Fruit fly (Drosophila melanogaster) whole organism, embryonic: ENCODE results near the gene CG31230.
A peak's percentile ranks its signal among the peaks of the same experiment; 100 is the strongest.

Experiments
- Ada2b ChIP-seq: fragments of 200-800 bp; sonication (Bioruptor generic); IDR thresholded peaks from 2 replicates; pipeline ENCODE4 v1.3.6; 2022; ENCODE audit warnings: missing biosample characterization, missing genetic modification characterization
- Antp ChIP-seq: fragments of 200-800 bp; sonication (Bioruptor generic); optimal IDR thresholded peaks from 3 replicates; lab custom pipeline; 2016; ENCODE audit warnings: missing biosample characterization, missing genetic modification characterization
- CG11456 ChIP-seq: fragments of 200-800 bp; sonication (Bioruptor generic); IDR thresholded peaks from 3 replicates; pipeline ENCODE4 v1.3.6; 2022; ENCODE audit warnings: missing biosample characterization, missing genetic modification characterization
- CG11696 ChIP-seq: fragments of 200-800 bp; sonication (Bioruptor generic); IDR thresholded peaks from 2 replicates; pipeline ENCODE4 v1.3.6; 2022; ENCODE audit warnings: missing biosample characterization, missing genetic modification characterization
- CG12744 ChIP-seq: fragments of 200-800 bp; sonication (Bioruptor generic); optimal IDR thresholded peaks from 2 replicates; lab custom pipeline; 2016; ENCODE audit warnings: missing biosample characterization, missing genetic modification characterization
- CG12769 ChIP-seq: fragments of 200-800 bp; sonication (Bioruptor generic); optimal IDR thresholded peaks from 2 replicates; lab custom pipeline; 2019; ENCODE audit warnings: missing biosample characterization, mild to moderate bottlenecking, missing genetic modification characterization, moderate library complexity
- CG13894 ChIP-seq: fragments of 200-800 bp; sonication (Bioruptor generic); optimal IDR thresholded peaks from 3 replicates; lab custom pipeline; 2018; ENCODE audit warnings: missing biosample characterization, mild to moderate bottlenecking, missing genetic modification characterization, moderate library complexity
- CG14710 ChIP-seq: fragments of 200-800 bp; sonication (Bioruptor generic); optimal IDR thresholded peaks from 3 replicates; lab custom pipeline; 2019; ENCODE audit warnings: missing biosample characterization, mild to moderate bottlenecking, missing genetic modification characterization, moderate library complexity
- CG17385 ChIP-seq: fragments of 200-800 bp; sonication (Bioruptor generic); optimal IDR thresholded peaks from 3 replicates; lab custom pipeline; 2018; ENCODE audit warnings: missing biosample characterization, mild to moderate bottlenecking, missing genetic modification characterization
- CG1832 ChIP-seq: fragments of 200-800 bp; sonication (Bioruptor generic); optimal IDR thresholded peaks from 2 replicates; lab custom pipeline; 2017; ENCODE audit warnings: missing biosample characterization, mild to moderate bottlenecking, missing genetic modification characterization, inconsistent platforms
- CG30431 ChIP-seq: fragments of 200-800 bp; sonication (Bioruptor generic); optimal IDR thresholded peaks from 2 replicates; lab custom pipeline; 2017; ENCODE audit warnings: missing biosample characterization, missing genetic modification characterization
- CG32532 ChIP-seq: fragments of 200-800 bp; sonication (Bioruptor generic); IDR thresholded peaks from 2 replicates; pipeline ENCODE4 v1.3.6; 2022; ENCODE audit warnings: missing biosample characterization, missing genetic modification characterization
- CG33213 ChIP-seq: fragments of 200-800 bp; sonication (Bioruptor generic); optimal IDR thresholded peaks from 3 replicates; lab custom pipeline; 2016; ENCODE audit warnings: missing biosample characterization, missing genetic modification characterization
- CG34376 ChIP-seq: fragments of 200-800 bp; sonication (Bioruptor generic); optimal IDR thresholded peaks from 2 replicates; lab custom pipeline; 2018; ENCODE audit warnings: missing biosample characterization, mild to moderate bottlenecking, missing genetic modification characterization
- CG42726 ChIP-seq: fragments of 200-800 bp; sonication (Bioruptor generic); IDR thresholded peaks from 2 replicates; pipeline ENCODE4 v1.3.6; 2022; ENCODE audit warnings: missing biosample characterization, missing genetic modification characterization; ENCODE audit not compliant: partially characterized antibody
- CG6683 ChIP-seq: fragments of 200-800 bp; sonication (Bioruptor generic); optimal IDR thresholded peaks from 2 replicates; lab custom pipeline; 2017; ENCODE audit warnings: missing biosample characterization, mild to moderate bottlenecking, missing genetic modification characterization, missing genetic modification reagents
- CG8089 ChIP-seq: fragments of 200-800 bp; sonication (Bioruptor generic); optimal IDR thresholded peaks from 3 replicates; lab custom pipeline; 2016; ENCODE audit warnings: missing biosample characterization, missing genetic modification characterization
- D ChIP-seq, 2 experiments: fragments of 200-800 bp in 1 of 2; fragments of >200 bp in 1 of 2; sonication (Bioruptor generic) in 1 of 2; optimal IDR thresholded peaks; 2 replicates in 1 of 2; 3 replicates in 1 of 2; lab custom pipeline; 2017; ENCODE audit warnings: mild to moderate bottlenecking in 1 of 2, missing biosample characterization in 1 of 2, missing genetic modification characterization in 1 of 2, missing genetic modification reagents in 1 of 2
- Elba2 ChIP-seq: fragments of 200-800 bp; sonication (Bioruptor generic); optimal IDR thresholded peaks from 3 replicates; lab custom pipeline; 2016; ENCODE audit warnings: missing biosample characterization, missing genetic modification characterization
- Ets65A ChIP-seq: fragments of 200-800 bp; sonication (Bioruptor generic); peaks from one replicate; lab custom pipeline; 2016; ENCODE audit warnings: missing biosample characterization, missing genetic modification characterization
- Gsc ChIP-seq: fragments of 200-800 bp; sonication (Bioruptor generic); IDR thresholded peaks from 2 replicates; pipeline ENCODE4 v1.3.6; 2022; ENCODE audit warnings: missing biosample characterization, missing genetic modification characterization
- Hey ChIP-seq: fragments of 200-800 bp; sonication (Bioruptor generic); optimal IDR thresholded peaks from 3 replicates; lab custom pipeline; 2018; ENCODE audit warnings: missing biosample characterization, mild to moderate bottlenecking, missing genetic modification characterization
- NK7.1 ChIP-seq: fragments of 200-800 bp; sonication (Bioruptor generic); optimal IDR thresholded peaks from 3 replicates; lab custom pipeline; 2016; ENCODE audit warnings: missing biosample characterization, missing genetic modification characterization
- Nf-YC ChIP-seq: fragments of 200-800 bp; optimal IDR thresholded peaks from 3 replicates; lab custom pipeline; 2019; ENCODE audit warnings: missing biosample characterization, mild to moderate bottlenecking, missing genetic modification characterization, moderate library complexity
- Sry-β ChIP-seq: fragments of 200-800 bp; sonication (Bioruptor generic); optimal IDR thresholded peaks from 2 replicates; lab custom pipeline; 2018; ENCODE audit warnings: missing biosample characterization, mild to moderate bottlenecking, missing genetic modification characterization, moderate library complexity
- Trl ChIP-seq, 3 experiments: fragments of >200 bp in 2 of 3; fragments of 200-800 bp in 1 of 3; sonication (Bioruptor generic) in 1 of 3; optimal IDR thresholded peaks; 2 replicates in 1 of 3; 3 replicates in 2 of 3; lab custom pipeline; 2016 to 2017; ENCODE audit warnings: missing biosample characterization in 1 of 3, missing genetic modification characterization in 1 of 3
- Xbp1 ChIP-seq: fragments of 200-800 bp; sonication (Bioruptor generic); optimal IDR thresholded peaks from 3 replicates; lab custom pipeline; 2016; ENCODE audit warnings: missing biosample characterization, mild to moderate bottlenecking, missing genetic modification characterization
- ash1 ChIP-seq: fragments of 200-800 bp; sonication (Bioruptor generic); optimal IDR thresholded peaks from 2 replicates; lab custom pipeline; 2018; ENCODE audit warnings: missing biosample characterization, mild to moderate bottlenecking, missing genetic modification characterization
- bcd ChIP-seq: fragments of 200-800 bp; sonication (Bioruptor generic); optimal IDR thresholded peaks from 2 replicates; lab custom pipeline; 2017; ENCODE audit warnings: missing biosample characterization, mild to moderate bottlenecking, missing genetic modification characterization
- chinmo ChIP-seq: fragments of 200-800 bp; sonication (Bioruptor generic); IDR thresholded peaks from 4 replicates; pipeline ENCODE4 v1.3.6; 2022; ENCODE audit warnings: missing biosample characterization, missing genetic modification characterization; ENCODE audit not compliant: partially characterized antibody
- chm ChIP-seq: fragments of 200-800 bp; sonication (Bioruptor generic); IDR thresholded peaks from 2 replicates; pipeline ENCODE4 v1.3.6; 2022; ENCODE audit warnings: missing biosample characterization, missing genetic modification characterization
- ci ChIP-seq: fragments of 200-800 bp; sonication (Bioruptor generic); IDR thresholded peaks from 3 replicates; pipeline ENCODE4 v1.3.6; 2022; ENCODE audit warnings: missing biosample characterization, missing genetic modification characterization
- corto ChIP-seq: fragments of 200-800 bp; sonication (Bioruptor generic); optimal IDR thresholded peaks from 2 replicates; lab custom pipeline; 2016; ENCODE audit warnings: missing biosample characterization, mild to moderate bottlenecking, missing genetic modification characterization, moderate library complexity
- disco-r ChIP-seq: fragments of 200-800 bp; sonication (Bioruptor generic); optimal IDR thresholded peaks from 2 replicates; lab custom pipeline; 2016; ENCODE audit warnings: missing biosample characterization, missing genetic modification characterization
- grn ChIP-seq: fragments of 200-800 bp; sonication (Bioruptor generic); optimal IDR thresholded peaks from 3 replicates; lab custom pipeline; 2017; ENCODE audit warnings: missing biosample characterization, missing genetic modification characterization
- h ChIP-seq: fragments of >200 bp; optimal IDR thresholded peaks from 2 replicates; lab custom pipeline; 2017
- lab ChIP-seq: fragments of 200-800 bp; sonication (Bioruptor generic); optimal IDR thresholded peaks from 3 replicates; lab custom pipeline; 2017; ENCODE audit warnings: missing biosample characterization, missing genetic modification characterization, mild to moderate bottlenecking, moderate library complexity, missing genetic modification reagents
- lilli ChIP-seq: fragments of 200-800 bp; sonication (Bioruptor generic); optimal IDR thresholded peaks from 3 replicates; lab custom pipeline; 2016; ENCODE audit warnings: missing biosample characterization, missing genetic modification characterization
- onecut ChIP-seq: fragments of 200-800 bp; sonication (Bioruptor generic); IDR thresholded peaks from 2 replicates; pipeline ENCODE4 v1.3.6; 2022; ENCODE audit warnings: missing biosample characterization, missing genetic modification characterization
- sc ChIP-seq, 3 experiments: fragments of >200 bp in 2 of 3; fragments of 200-800 bp in 1 of 3; sonication (Bioruptor generic) in 1 of 3; optimal IDR thresholded peaks; 2 replicates in 2 of 3; 3 replicates in 1 of 3; lab custom pipeline; 2017; ENCODE audit warnings: mild to moderate bottlenecking in 1 of 3, missing biosample characterization in 1 of 3, missing genetic modification characterization in 1 of 3, missing genetic modification reagents in 1 of 3
- sens-2 ChIP-seq: fragments of 200-800 bp; sonication (Bioruptor generic); IDR thresholded peaks from 2 replicates; pipeline ENCODE4 v1.3.6; 2022; ENCODE audit warnings: missing biosample characterization, missing genetic modification characterization
- stc ChIP-seq: fragments of 200-800 bp; sonication (Bioruptor generic); IDR thresholded peaks from 2 replicates; pipeline ENCODE4 v1.3.6; 2022; ENCODE audit warnings: missing biosample characterization, missing genetic modification characterization
- sug ChIP-seq: fragments of 200-800 bp; optimal IDR thresholded peaks from 2 replicates; lab custom pipeline; 2019; ENCODE audit warnings: missing biosample characterization, mild to moderate bottlenecking, missing genetic modification characterization, moderate library complexity
- vvl ChIP-seq: fragments of 200-800 bp; sonication (Bioruptor generic); IDR thresholded peaks from 2 replicates; pipeline ENCODE4 v1.3.6; 2022; ENCODE audit warnings: missing biosample characterization, missing genetic modification characterization
- zf30C ChIP-seq: fragments of 200-800 bp; sonication (Bioruptor generic); optimal IDR thresholded peaks from 3 replicates; lab custom pipeline; 2018; ENCODE audit warnings: missing biosample characterization, mild to moderate bottlenecking, missing genetic modification characterization
- zfh1 ChIP-seq: fragments of 200-800 bp; sonication (Bioruptor generic); IDR thresholded peaks from 3 replicates; pipeline ENCODE4 v1.3.6; 2022; ENCODE audit warnings: missing biosample characterization, missing genetic modification characterization

The CG31230 gene

DNA sequence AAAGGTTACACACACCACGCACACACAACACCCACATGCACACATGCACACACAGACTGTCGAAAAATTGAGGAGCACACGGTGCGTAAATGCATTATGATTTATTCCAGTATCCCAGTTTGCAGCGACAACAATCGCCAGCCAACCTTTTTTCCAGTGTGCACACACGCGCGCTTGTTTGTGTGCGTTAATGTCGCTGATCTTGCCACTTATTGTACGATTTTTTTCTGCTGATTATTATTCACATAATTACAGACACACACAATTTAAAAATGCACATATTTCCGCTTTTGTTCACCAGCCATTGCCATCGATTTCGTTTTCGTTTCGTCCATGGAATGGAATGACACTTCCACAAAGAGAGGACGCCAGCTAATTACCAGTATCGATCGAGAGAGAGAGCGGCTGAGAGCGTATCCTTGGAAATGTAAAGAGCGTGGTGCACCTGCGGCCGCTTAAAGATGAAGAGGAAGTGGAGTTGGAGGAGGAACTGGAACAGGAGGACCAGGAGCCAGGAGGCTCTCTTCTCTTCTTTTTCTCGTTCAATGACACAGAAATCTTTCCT is 13.0 kb upstream of the CG31230 start:
- peak; percentile 92 for TF ChIP-seq CG14710
- no peak for TF ChIP-seq NK7.1 (GFP tag; lab: Kevin White, UChicago)
- peak; percentile 40; the same call in 1 of the 2 replicates for TF ChIP-seq vvl (GFP tag; lab: Robert Waterston, UW)
- TF ChIP-seq zf30C (GFP tag; lab: Kevin White, UChicago): peak; percentile 48
- no peak for TF ChIP-seq CG12769 (tag; lab: Kevin White, UChicago)
- no peak for TF ChIP-seq disco-r (GFP tag; lab: Kevin White, UChicago)
- peak; percentile 4 for TF ChIP-seq D (optimal IDR thresholded peaks at IDR 0.05; lab: Kevin White, UChicago)
- no peak for TF ChIP-seq D (GFP tag; optimal IDR thresholded peaks at IDR 0.05; lab: Kevin White, UChicago)
- TF ChIP-seq corto: no peak
- TF ChIP-seq onecut: peak; percentile 78
- TF ChIP-seq ci (GFP tag; lab: Robert Waterston, UW): 0 out of 3 replicates have a peak, but pooled peaks have one; percentile 34
- TF ChIP-seq Nf-YC (tag; lab: Kevin White, UChicago): no peak
- no peak for TF ChIP-seq Gsc (GFP tag; lab: Robert Waterston, UW)
- peak; percentile 73 to 78 for TF ChIP-seq Trl (optimal IDR thresholded peaks at IDR 0.05; lab: Kevin White, UChicago)
- TF ChIP-seq Trl (GFP tag; optimal IDR thresholded peaks at IDR 0.05; lab: Kevin White, UChicago): no peak
- 0 out of 2 replicates have a peak, but pooled peaks have one; percentile 7 for TF ChIP-seq CG11696 (GFP tag; lab: Robert Waterston, UW)
- peak; percentile 72 for TF ChIP-seq Ets65A (GFP tag; lab: Kevin White, UChicago)

DNA sequence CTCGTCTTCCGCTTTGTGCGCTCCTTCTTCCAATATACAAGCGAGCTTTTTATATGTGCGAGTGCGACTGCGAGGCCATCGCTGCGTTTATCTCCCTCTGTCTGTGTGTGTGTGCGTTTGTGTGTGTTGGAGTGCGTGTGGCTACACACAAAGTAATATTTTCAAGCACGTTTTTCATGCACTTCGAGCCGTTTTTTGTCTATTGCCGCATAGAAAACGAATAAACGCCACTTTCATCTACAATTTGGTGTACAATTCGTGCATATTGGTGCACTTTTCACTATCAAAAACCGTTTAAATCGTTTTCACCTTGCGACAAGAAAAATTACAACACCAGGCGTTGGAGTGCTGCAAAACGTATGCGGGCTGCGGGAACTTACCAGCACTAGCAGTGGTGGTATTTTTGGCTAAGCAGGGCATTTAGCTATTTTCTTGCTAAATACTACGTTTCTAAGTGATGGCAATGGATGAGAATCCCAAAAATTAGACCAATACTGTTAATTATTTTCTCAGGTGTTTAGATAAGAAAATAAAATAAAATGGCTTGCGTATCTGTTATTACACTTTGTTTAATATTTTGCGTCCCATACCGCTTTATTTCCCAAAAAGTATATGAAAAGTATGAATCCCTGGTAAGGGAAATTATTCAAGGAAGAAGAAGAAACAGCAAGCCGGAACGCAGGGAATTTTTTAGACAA is 12.4 kb upstream of the CG31230 start, which contains the start of the genes CG31224 and CstF64:
TSS of gene CG31224 (minus strand) at position 365 of the 698 bp plus-strand sequence.
TSS of gene CstF64 (plus strand) at position 674 of the 698 bp plus-strand sequence.
- TF ChIP-seq zfh1 (GFP tag; lab: Robert Waterston, UW) (peak; percentile 86; the same call in 2 of the 3 replicates), Antp (peak; percentile 88), lab (GFP tag; lab: Kevin White, UChicago) (peak; percentile 90), sug (tag; lab: Kevin White, UChicago) (peak; percentile 83), chinmo (peak; percentile 59; the same call in 2 of the 4 replicates), grn (GFP tag; lab: Kevin White, UChicago) (no peak), h (no peak), CG13894 (tag; lab: Kevin White, UChicago) (no peak), Elba2 (peak; percentile 67), corto (no peak), sens-2 (GFP tag; lab: Robert Waterston, UW) (peak; percentile 64; the same call in 1 of the 2 replicates), CG32532 (GFP tag; lab: Robert Waterston, UW) (peak; percentile 86), Sry-β (GFP tag; lab: Kevin White, UChicago) (peak; percentile 95), CG34376 (peak; percentile 76), stc (GFP tag; lab: Robert Waterston, UW) (peak; percentile 80), lilli (GFP tag; lab: Kevin White, UChicago) (peak; percentile 92), CG42726 (no peak), CG11696 (GFP tag; lab: Robert Waterston, UW) (no peak; the same call in 1 of the 2 replicates), chm (GFP tag; lab: Robert Waterston, UW) (peak; percentile 80), CG11456 (GFP tag; lab: Robert Waterston, UW) (peak; percentile 85), CG17385 (GFP tag; lab: Kevin White, UChicago) (peak; percentile 98), CG1832 (GFP tag; lab: Kevin White, UChicago) (peak; percentile 48), ash1 (GFP tag; lab: Kevin White, UChicago) (no peak), CG8089 (GFP tag; lab: Kevin White, UChicago) (peak; percentile 65), CG12744 (GFP tag; lab: Kevin White, UChicago) (peak; percentile 81), CG6683 (GFP tag; lab: Kevin White, UChicago) (peak; percentile 59), Xbp1 (GFP tag; lab: Kevin White, UChicago) (peak; percentile 87), CG33213 (GFP tag; lab: Kevin White, UChicago) (peak; percentile 88), CG30431 (GFP tag; lab: Kevin White, UChicago) (peak; percentile 56), bcd (GFP tag; lab: Kevin White, UChicago) (peak; percentile 79), Hey (tag; lab: Kevin White, UChicago) (no peak), sc (optimal IDR thresholded peaks at IDR 0.05; lab: Kevin White, UChicago) (no peak), sc (GFP tag; optimal IDR thresholded peaks at IDR 0.05; lab: Kevin White, UChicago) (peak; percentile 74), Ada2b (GFP tag; lab: Robert Waterston, UW) (peak; percentile 76)
